Worm (Caenorhabditis elegans) whole organism, young adult: Measurements from ENCODE around the gene gldi-4.
A peak's percentile ranks its signal among the peaks of the same experiment; 100 is the strongest.

Experiments
- B0019.2 ChIP-seq: fragments of 200-800 bp; sonication (Bioruptor generic); conservative IDR thresholded peaks from 2 replicates; pipeline ENCODE4 v1.3.6; 2022; ENCODE audit warnings: missing genetic modification reagents, missing genetic modification characterization, missing compliant biosample characterization
- F22D6.2 ChIP-seq: sonication (generic microtip); optimal IDR thresholded peaks from 2 replicates; lab custom pipeline; 2016; ENCODE audit warnings: mild to moderate bottlenecking, missing genetic modification characterization, missing compliant biosample characterization
- F23B12.7 ChIP-seq: sonication (generic microtip); optimal IDR thresholded peaks from 2 replicates; lab custom pipeline; 2017; ENCODE audit warnings: missing genetic modification characterization, mild to moderate bottlenecking, missing compliant biosample characterization, antibody characterized with exemption, moderate library complexity; ENCODE audit not compliant: insufficient read depth
- F39B2.1 ChIP-seq: fragments of 200-800 bp; sonication (Bioruptor generic); IDR thresholded peaks from 2 replicates; pipeline ENCODE4 v1.3.6; 2022; ENCODE audit warnings: missing genetic modification reagents, missing genetic modification characterization, missing compliant biosample characterization
- F55B11.4 ChIP-seq: sonication (generic microtip); optimal IDR thresholded peaks from 2 replicates; lab custom pipeline; 2016; ENCODE audit warnings: missing compliant biosample characterization, missing genetic modification characterization, borderline replicate concordance; ENCODE audit not compliant: insufficient read depth
- F57A8.1 ChIP-seq: fragments of 200-800 bp; sonication (Bioruptor generic); optimal IDR thresholded peaks from 2 replicates; lab custom pipeline; 2018; ENCODE audit warnings: mild to moderate bottlenecking, missing genetic modification characterization, moderate library complexity, missing compliant biosample characterization
- K12H6.12 ChIP-seq: fragments of 200-800 bp; sonication (Bioruptor generic); optimal IDR thresholded peaks from 2 replicates; lab custom pipeline; 2018; ENCODE audit warnings: mild to moderate bottlenecking, missing genetic modification characterization, missing compliant biosample characterization
- T07F8.4 ChIP-seq: sonication (generic microtip); optimal IDR thresholded peaks from 2 replicates; lab custom pipeline; 2016; ENCODE audit warnings: mild to moderate bottlenecking, missing genetic modification characterization, moderate library complexity, missing compliant biosample characterization
- Y53G8AR.9 ChIP-seq: fragments of 200-800 bp; sonication (Bioruptor generic); conservative IDR thresholded peaks from 2 replicates; pipeline ENCODE4 v1.3.6; 2022; ENCODE audit warnings: missing genetic modification reagents, missing genetic modification characterization, missing compliant biosample characterization
- Y95B8A.8 ChIP-seq: fragments of 200-800 bp; sonication (Bioruptor generic); IDR thresholded peaks from 2 replicates; pipeline ENCODE4 v1.3.6; 2022; ENCODE audit warnings: missing genetic modification reagents, missing genetic modification characterization, missing compliant biosample characterization
- ZK185.1 ChIP-seq: sonication (generic microtip); optimal IDR thresholded peaks from 2 replicates; lab custom pipeline; 2016; ENCODE audit warnings: mild to moderate bottlenecking, missing genetic modification characterization, missing compliant biosample characterization; ENCODE audit not compliant: poor library complexity, severe bottlenecking
- akir-1 ChIP-seq: fragments of 200-800 bp; sonication (Bioruptor generic); optimal IDR thresholded peaks from 2 replicates; lab custom pipeline; 2018; ENCODE audit warnings: mild to moderate bottlenecking, missing genetic modification characterization, moderate library complexity, missing compliant biosample characterization
- ama-1 ChIP-seq, 3 experiments: fragments of 150-350 bp in 1 of 3; sonication (generic microtip) in 2 of 3; optimal IDR thresholded peaks; 2 replicates each; lab custom pipeline; 2014 to 2018; ENCODE audit warnings: missing biosample characterization in 2 of 3, missing genetic modification characterization in 2 of 3, missing genetic modification reagents in 2 of 3
- aptf-3 ChIP-seq: fragments of 200-800 bp; sonication (Bioruptor generic); IDR thresholded peaks from 2 replicates; pipeline ENCODE4 v1.3.6; 2022; ENCODE audit warnings: missing genetic modification characterization, missing compliant biosample characterization
- attf-5 ChIP-seq: fragments of 200-800 bp; sonication (Bioruptor generic); optimal IDR thresholded peaks from 2 replicates; lab custom pipeline; 2018; ENCODE audit warnings: mild to moderate bottlenecking, missing genetic modification characterization, missing compliant biosample characterization
- bed-2 ChIP-seq: fragments of 200-800 bp; sonication (Bioruptor generic); IDR thresholded peaks from 2 replicates; pipeline ENCODE4 v1.3.6; 2022; ENCODE audit warnings: missing genetic modification reagents, missing genetic modification characterization, missing compliant biosample characterization
- ccch-3 ChIP-seq: fragments of 200-800 bp; sonication (Bioruptor generic); optimal IDR thresholded peaks from 2 replicates; lab custom pipeline; 2018; ENCODE audit warnings: mild to moderate bottlenecking, missing genetic modification characterization, missing compliant biosample characterization
- cebp-2 ChIP-seq: fragments of 200-800 bp; sonication (Bioruptor generic); IDR thresholded peaks from 2 replicates; pipeline ENCODE4 v1.3.6; 2022; ENCODE audit warnings: missing genetic modification characterization, missing compliant biosample characterization
- ceh-79 ChIP-seq: sonication (generic microtip); optimal IDR thresholded peaks from 2 replicates; lab custom pipeline; 2017; ENCODE audit warnings: mild to moderate bottlenecking, missing genetic modification characterization, missing compliant biosample characterization
- chd-7 ChIP-seq: sonication (generic microtip); optimal IDR thresholded peaks from 2 replicates; lab custom pipeline; 2016; ENCODE audit warnings: mild to moderate bottlenecking, missing genetic modification characterization, moderate library complexity, missing compliant biosample characterization
- dpff-1 ChIP-seq: sonication (generic microtip); optimal IDR thresholded peaks from 2 replicates; lab custom pipeline; 2017; ENCODE audit warnings: mild to moderate bottlenecking, missing genetic modification characterization, missing compliant biosample characterization
- hlh-12 ChIP-seq: sonication (generic microtip); optimal IDR thresholded peaks from 2 replicates; lab custom pipeline; 2016; ENCODE audit warnings: missing genetic modification characterization, missing compliant biosample characterization
- hlh-26 ChIP-seq: fragments of 200-800 bp; sonication (Bioruptor generic); conservative IDR thresholded peaks from 2 replicates; pipeline ENCODE4 v1.3.6; 2022; ENCODE audit warnings: missing genetic modification reagents, missing genetic modification characterization, missing compliant biosample characterization
- hsf-1 ChIP-seq: fragments of 200-800 bp; sonication (Bioruptor generic); IDR thresholded peaks from 2 replicates; pipeline ENCODE4 v1.3.6; 2022; ENCODE audit warnings: missing genetic modification reagents, missing genetic modification characterization, missing compliant biosample characterization
- lin-26 ChIP-seq: fragments of 200-800 bp; sonication (Bioruptor generic); IDR thresholded peaks from 2 replicates; pipeline ENCODE4 v1.3.6; 2022; ENCODE audit warnings: missing genetic modification reagents, missing genetic modification characterization, missing compliant biosample characterization
- lin-40 ChIP-seq: sonication (generic microtip); optimal IDR thresholded peaks from 2 replicates; lab custom pipeline; 2016; ENCODE audit warnings: missing genetic modification characterization, mild to moderate bottlenecking, missing compliant biosample characterization, missing genotype, missing genetic modification reagents
- madf-10 ChIP-seq: sonication (generic microtip); optimal IDR thresholded peaks from 2 replicates; lab custom pipeline; 2016; ENCODE audit warnings: mild to moderate bottlenecking, missing genetic modification characterization, missing compliant biosample characterization
- madf-6 ChIP-seq: fragments of 200-800 bp; sonication (Bioruptor generic); IDR thresholded peaks from 2 replicates; pipeline ENCODE4 v1.3.6; 2022; ENCODE audit warnings: missing genetic modification reagents, missing genetic modification characterization, missing compliant biosample characterization
- mes-4 ChIP-seq: sonication (generic microtip); optimal IDR thresholded peaks from 2 replicates; lab custom pipeline; 2016; ENCODE audit warnings: missing genotype, missing genetic modification characterization, missing compliant biosample characterization
- nfya-2 ChIP-seq: fragments of 200-800 bp; sonication (Bioruptor generic); IDR thresholded peaks from 2 replicates; pipeline ENCODE4 v1.3.6; 2022; ENCODE audit warnings: missing genetic modification reagents, missing genetic modification characterization, missing compliant biosample characterization
- nhr-120 ChIP-seq: fragments of 200-800 bp; sonication (Bioruptor generic); IDR thresholded peaks from 2 replicates; pipeline ENCODE4 v1.3.6; 2022; ENCODE audit warnings: missing genetic modification characterization, missing compliant biosample characterization
- nhr-179 ChIP-seq: sonication (generic microtip); optimal IDR thresholded peaks from 2 replicates; lab custom pipeline; 2016; ENCODE audit warnings: mild to moderate bottlenecking, missing genetic modification characterization, missing compliant biosample characterization
- nhr-80 ChIP-seq: sonication (generic microtip); optimal IDR thresholded peaks from 2 replicates; lab custom pipeline; 2016; ENCODE audit warnings: missing genetic modification characterization, missing compliant biosample characterization
- nhr-90 ChIP-seq: sonication (generic microtip); optimal IDR thresholded peaks from 2 replicates; lab custom pipeline; 2016; ENCODE audit warnings: missing genotype, mild to moderate bottlenecking, missing genetic modification characterization, missing compliant biosample characterization
- pbrm-1 ChIP-seq: fragments of 200-800 bp; sonication (Bioruptor generic); IDR thresholded peaks from 2 replicates; pipeline ENCODE4 v1.3.6; 2022; ENCODE audit warnings: missing genetic modification reagents, missing genetic modification characterization, missing compliant biosample characterization
- pha-4 ChIP-seq: fragments of 150-350 bp; sonication (generic microtip); optimal IDR thresholded peaks from 2 replicates; lab custom pipeline; 2014; ENCODE audit warnings: missing biosample characterization, missing genetic modification reagents, missing genetic modification characterization
- rec-8 ChIP-seq, 2 experiments: sonication (generic microtip); optimal IDR thresholded peaks; 2 replicates each; lab custom pipeline; 2016; ENCODE audit warnings: mild to moderate bottlenecking in 2 of 2, missing genetic modification characterization in 2 of 2, missing genetic modification reagents in 2 of 2, missing genotype in 2 of 2, missing biosample characterization in 1 of 2, missing compliant biosample characterization in 1 of 2, moderate library complexity in 1 of 2
- repo-1 ChIP-seq: sonication (generic microtip); optimal IDR thresholded peaks from 2 replicates; lab custom pipeline; 2017; ENCODE audit warnings: mild to moderate bottlenecking, missing genetic modification characterization, missing compliant biosample characterization
- rpc-1 ChIP-seq, 2 experiments: fragments of 150-350 bp in 1 of 2; sonication (generic microtip) in 1 of 2; optimal IDR thresholded peaks; 2 replicates each; lab custom pipeline; 2014 to 2018; ENCODE audit warnings: missing biosample characterization in 1 of 2, missing genetic modification characterization in 1 of 2, missing genetic modification reagents in 1 of 2, missing genotype in 1 of 2
- somi-1 ChIP-seq: fragments of 200-800 bp; sonication (Bioruptor generic); optimal IDR thresholded peaks from 2 replicates; lab custom pipeline; 2018; ENCODE audit warnings: mild to moderate bottlenecking, missing genetic modification characterization, missing compliant biosample characterization
- tbx-9 ChIP-seq: sonication (generic microtip); optimal IDR thresholded peaks from 2 replicates; lab custom pipeline; 2016; ENCODE audit warnings: borderline replicate concordance, missing genetic modification characterization, inconsistent platforms, missing compliant biosample characterization
- unc-62 ChIP-seq: fragments of 150-350 bp; optimal IDR thresholded peaks from 2 replicates; lab custom pipeline; 2014; ENCODE audit warnings: missing biosample characterization, missing genetic modification reagents, missing genetic modification characterization
- ztf-25 ChIP-seq: fragments of 200-800 bp; sonication (Bioruptor generic); IDR thresholded peaks from 2 replicates; pipeline ENCODE4 v1.3.6; 2022; ENCODE audit warnings: missing genetic modification reagents, missing genetic modification characterization, missing compliant biosample characterization
- ztf-28 ChIP-seq: fragments of 200-800 bp; sonication (Bioruptor generic); IDR thresholded peaks from 2 replicates; pipeline ENCODE4 v1.3.6; 2022; ENCODE audit warnings: missing genetic modification reagents, missing genetic modification characterization, missing compliant biosample characterization
- ztf-3 ChIP-seq: fragments of 200-800 bp; sonication (Bioruptor generic); optimal IDR thresholded peaks from 2 replicates; lab custom pipeline; 2018; ENCODE audit warnings: mild to moderate bottlenecking, missing genetic modification characterization, missing compliant biosample characterization
- ztf-6 ChIP-seq: fragments of 200-800 bp; sonication (Bioruptor generic); IDR thresholded peaks from 2 replicates; pipeline ENCODE4 v1.3.6; 2022; ENCODE audit warnings: missing genetic modification reagents, missing genetic modification characterization, missing compliant biosample characterization

gldi-4 gene

DNA sequence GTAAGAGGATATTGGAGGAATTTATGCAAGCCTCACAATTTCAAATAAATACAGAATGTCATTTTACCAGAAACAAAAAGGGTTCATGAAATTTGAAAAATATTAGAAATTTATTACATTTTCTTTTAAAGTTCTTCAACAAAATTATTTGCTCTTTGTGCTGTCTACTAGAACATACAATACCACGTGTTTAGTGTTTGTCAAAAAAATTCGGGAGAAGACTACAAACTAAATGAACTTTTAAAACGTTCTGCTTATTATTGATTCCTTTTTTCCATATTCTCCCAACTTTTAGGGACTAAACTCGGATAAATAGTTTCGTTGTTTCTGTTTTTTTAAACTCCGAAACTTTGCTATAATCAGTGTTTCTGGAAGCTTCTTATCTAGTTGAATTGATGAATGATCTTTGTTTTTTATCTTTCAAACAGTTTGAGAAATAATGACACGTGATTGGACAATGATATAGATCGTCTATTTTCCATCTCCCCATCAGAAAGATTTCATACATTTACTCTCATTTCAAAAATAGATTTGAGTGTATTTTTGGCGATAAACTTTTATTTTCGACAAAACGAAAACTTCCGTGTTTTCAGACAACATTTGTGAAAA is 31.3 kb downstream of the gldi-4 start:
- TF ChIP-seq ztf-6 (no peak), Y53G8AR.9 (no peak), hlh-26 (no peak), Y95B8A.8 (GFP tag; lab: Robert Waterston, UW) (no peak), madf-10 (tag; lab: Kevin White, UChicago) (no peak), tbx-9 (no peak), nhr-90 (tag; lab: Kevin White, UChicago) (no peak), hsf-1 (GFP tag; lab: Robert Waterston, UW) (peak; percentile 65), unc-62 (GFP tag; lab: Kevin White, UChicago) (peak; percentile 3), ZK185.1 (tag; lab: Kevin White, UChicago) (peak; percentile 17), cebp-2 (GFP tag; lab: Robert Waterston, UW) (no peak), lin-40 (tag; lab: Kevin White, UChicago) (peak; percentile 12), rpc-1 (optimal IDR thresholded peaks at IDR 0.05; lab: Kevin White, UChicago) (no peak), rpc-1 (tag; optimal IDR thresholded peaks at IDR 0.05; lab: Kevin White, UChicago) (no peak), ztf-3 (GFP tag; lab: Kevin White, UChicago) (no peak), F55B11.4 (tag; lab: Kevin White, UChicago) (no peak), F22D6.2 (tag; lab: Kevin White, UChicago) (no peak), madf-6 (GFP tag; lab: Robert Waterston, UW) (no peak), somi-1 (no peak), repo-1 (tag; lab: Kevin White, UChicago) (no peak), pha-4 (tag; lab: Kevin White, UChicago) (peak; percentile 67), nfya-2 (no peak), ama-1 (optimal IDR thresholded peaks at IDR 0.05; lab: Kevin White, UChicago) (peak; percentile 43), ama-1 (GFP tag; optimal IDR thresholded peaks at IDR 0.05; lab: Kevin White, UChicago) (no peak), aptf-3 (GFP tag; lab: Robert Waterston, UW) (no peak), rec-8 (tag; optimal IDR thresholded peaks at IDR 0.05; lab: Kevin White, UChicago) (no peak), ztf-25 (GFP tag; lab: Robert Waterston, UW) (no peak), nhr-120 (GFP tag; lab: Robert Waterston, UW) (no peak), ccch-3 (GFP tag; lab: Kevin White, UChicago) (no peak)
- TF ChIP-seq, all 124 proteins: peak for 6

DNA sequence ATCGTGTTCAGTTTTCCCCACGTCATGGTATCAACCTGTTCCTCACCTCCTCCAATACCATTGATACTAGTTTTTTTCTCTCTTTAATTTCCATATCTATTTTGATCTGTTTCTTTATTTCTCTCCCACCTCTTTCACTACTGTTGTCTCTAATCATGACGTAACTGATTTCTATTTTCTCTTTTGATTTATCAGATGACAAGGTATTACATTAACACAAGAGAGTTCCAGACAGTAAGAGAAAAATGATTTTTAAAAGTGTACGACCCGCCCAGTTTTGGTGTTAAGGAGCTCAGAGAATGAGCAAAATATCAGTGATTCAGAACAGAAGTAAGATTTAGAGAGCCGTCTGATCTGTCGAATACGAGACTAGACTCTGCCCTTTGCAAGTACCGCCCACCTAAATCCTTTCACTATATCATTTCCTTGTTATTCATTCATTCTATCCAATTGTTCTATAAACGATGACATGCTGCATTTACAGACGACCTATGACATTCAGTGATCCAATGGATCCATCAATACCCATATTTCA is 32.3 kb downstream of the gldi-4 start, which contains the start of gene nhr-105:
Gene nhr-105, plus strand, starts transcription at position 485 of the 535 bp plus-strand sequence.
- no peak for TF ChIP-seq rpc-1 (optimal IDR thresholded peaks at IDR 0.05; lab: Kevin White, UChicago)
- no peak for TF ChIP-seq rpc-1 (tag; optimal IDR thresholded peaks at IDR 0.05; lab: Kevin White, UChicago)
- TF ChIP-seq lin-26: no peak
- TF ChIP-seq madf-6 (GFP tag; lab: Robert Waterston, UW): no peak
- TF ChIP-seq K12H6.12: peak; percentile 18
- TF ChIP-seq B0019.2 (GFP tag; lab: Robert Waterston, UW): no peak
- no peak for TF ChIP-seq mes-4 (tag; lab: Kevin White, UChicago)
- TF ChIP-seq rec-8 (tag; optimal IDR thresholded peaks at IDR 0.05; lab: Kevin White, UChicago): no peak
- no peak for TF ChIP-seq dpff-1 (tag; lab: Kevin White, UChicago)
- TF ChIP-seq F22D6.2 (tag; lab: Kevin White, UChicago): peak; percentile 32
- TF ChIP-seq akir-1 (GFP tag; lab: Kevin White, UChicago): no peak
- no peak for TF ChIP-seq hsf-1 (GFP tag; lab: Robert Waterston, UW)
- no peak for TF ChIP-seq ceh-79 (tag; lab: Kevin White, UChicago)
- TF ChIP-seq hlh-12 (tag; lab: Kevin White, UChicago): no peak
- TF ChIP-seq nhr-179 (tag; lab: Kevin White, UChicago): no peak
- no peak for TF ChIP-seq F57A8.1
- TF ChIP-seq chd-7 (tag; lab: Kevin White, UChicago): peak; percentile 37
- no peak for TF ChIP-seq bed-2 (GFP tag; lab: Robert Waterston, UW)
- TF ChIP-seq pbrm-1: no peak
- peak; percentile 56 for TF ChIP-seq attf-5 (GFP tag; lab: Kevin White, UChicago)
- no peak for TF ChIP-seq ccch-3 (GFP tag; lab: Kevin White, UChicago)
- no peak for TF ChIP-seq madf-10 (tag; lab: Kevin White, UChicago)
- TF ChIP-seq ztf-28 (GFP tag; lab: Robert Waterston, UW): no peak
- no peak for TF ChIP-seq aptf-3 (GFP tag; lab: Robert Waterston, UW)
- TF ChIP-seq nhr-80: peak; percentile 41
- TF ChIP-seq F23B12.7 (tag; lab: Kevin White, UChicago): no peak
- no peak for TF ChIP-seq F39B2.1
- TF ChIP-seq T07F8.4: no peak
